Worm (Caenorhabditis elegans) whole organism, L1 larva: Measurements from ENCODE around the gene fbxc-40.

Source experiments
- C04F5.9 ChIP-seq: sonication (generic microtip); optimal IDR thresholded peaks from 2 replicates; lab custom pipeline; 2016; ENCODE audit warnings: missing genetic modification characterization, missing compliant biosample characterization
- C16A3.4 ChIP-seq: fragments of 150-350 bp; optimal IDR thresholded peaks from 2 replicates; lab custom pipeline; 2014; ENCODE audit warnings: missing biosample characterization, missing genetic modification characterization
- F16B12.6 ChIP-seq: fragments of 150-350 bp; optimal IDR thresholded peaks from 2 replicates; lab custom pipeline; 2014; ENCODE audit warnings: missing biosample characterization, missing genetic modification characterization
- alr-1 ChIP-seq: fragments of 200-800 bp; sonication (Bioruptor generic); optimal IDR thresholded peaks from 2 replicates; lab custom pipeline; 2018; ENCODE audit warnings: borderline replicate concordance, mild to moderate bottlenecking, missing genetic modification characterization, missing compliant biosample characterization
- blmp-1 ChIP-seq: fragments of 150-350 bp; optimal IDR thresholded peaks from 2 replicates; lab custom pipeline; 2014; ENCODE audit warnings: missing biosample characterization, missing genetic modification characterization
- ceh-63 ChIP-seq: fragments of 200-800 bp; sonication (Bioruptor generic); optimal IDR thresholded peaks from 2 replicates; lab custom pipeline; 2018; ENCODE audit warnings: mild to moderate bottlenecking, missing genetic modification characterization, missing compliant biosample characterization
- ceh-82 ChIP-seq, 3 experiments: fragments of 150-350 bp in 1 of 3; sonication (generic microtip) in 2 of 3; optimal IDR thresholded peaks; 2 replicates each; lab custom pipeline; 2014 to 2017; ENCODE audit warnings: missing biosample characterization in 3 of 3, missing genetic modification characterization in 3 of 3
- ceh-88 ChIP-seq: fragments of 200-800 bp; sonication (Bioruptor generic); IDR thresholded peaks from 2 replicates; pipeline ENCODE4 v1.3.6; 2022; ENCODE audit warnings: missing genetic modification characterization, missing compliant biosample characterization
- dpl-1 ChIP-seq, 3 experiments: fragments of 150-350 bp in 2 of 3; sonication (generic microtip) in 1 of 3; optimal IDR thresholded peaks; 2 replicates each; lab custom pipeline; 2014 to 2017; ENCODE audit warnings: missing biosample characterization in 3 of 3, missing genetic modification characterization in 3 of 3, missing genetic modification reagents in 3 of 3
- efl-1 ChIP-seq, 4 experiments: fragments of 150-350 bp; optimal IDR thresholded peaks in 3 of 4; peaks in 1 of 4; 1 replicate in 1 of 4; 2 replicates in 3 of 4; lab custom pipeline; 2014; ENCODE audit warnings: missing biosample characterization in 2 of 4, missing genetic modification characterization in 2 of 4, missing genetic modification reagents in 2 of 4
- efl-3 ChIP-seq: fragments of 200-800 bp; sonication (Bioruptor generic); optimal IDR thresholded peaks from 2 replicates; lab custom pipeline; 2018; ENCODE audit warnings: mild to moderate bottlenecking, missing genetic modification characterization, missing compliant biosample characterization
- egl-27 ChIP-seq, 2 experiments: fragments of 150-350 bp in 1 of 2; sonication (generic microtip); optimal IDR thresholded peaks; 3 replicates each; lab custom pipeline; 2017 to 2018; ENCODE audit warnings: missing biosample characterization in 2 of 2, missing genetic modification characterization in 2 of 2, missing genetic modification reagents in 2 of 2
- elt-2 ChIP-seq: sonication (generic microtip); optimal IDR thresholded peaks from 2 replicates; lab custom pipeline; 2016; ENCODE audit warnings: missing genetic modification characterization, mild to moderate bottlenecking, inconsistent platforms, missing compliant biosample characterization, missing genetic modification reagents
- elt-3 ChIP-seq, 6 experiments: fragments of 150-350 bp in 1 of 6; sonication (generic microtip); optimal IDR thresholded peaks; 2 replicates each; lab custom pipeline; 2017 to 2018; ENCODE audit warnings: missing biosample characterization in 6 of 6, missing genetic modification characterization in 6 of 6, inconsistent platforms in 1 of 6
- fkh-8 ChIP-seq: sonication (generic microtip); optimal IDR thresholded peaks from 2 replicates; lab custom pipeline; 2016; ENCODE audit warnings: mild to moderate bottlenecking, missing genetic modification characterization, missing compliant biosample characterization
- hpl-2 ChIP-seq: fragments of 150-350 bp; optimal IDR thresholded peaks from 2 replicates; lab custom pipeline; 2014; ENCODE audit warnings: missing biosample characterization, missing genetic modification reagents, missing genetic modification characterization
- irx-1 ChIP-seq: sonication (generic microtip); optimal IDR thresholded peaks from 2 replicates; lab custom pipeline; 2016; ENCODE audit warnings: missing genetic modification characterization, missing compliant biosample characterization
- isw-1 ChIP-seq: fragments of 200-800 bp; sonication (Bioruptor generic); IDR thresholded peaks from 2 replicates; pipeline ENCODE4 v1.3.6; 2022; ENCODE audit warnings: missing genetic modification characterization, missing compliant biosample characterization
- lin-13 ChIP-seq: fragments of 150-350 bp; optimal IDR thresholded peaks from 2 replicates; lab custom pipeline; 2014; ENCODE audit warnings: missing biosample characterization, missing genetic modification reagents, missing genetic modification characterization
- lin-14 ChIP-seq: fragments of 200-800 bp; sonication (Bioruptor generic); optimal IDR thresholded peaks from 2 replicates; lab custom pipeline; 2018; ENCODE audit warnings: mild to moderate bottlenecking, missing genetic modification characterization, moderate library complexity, missing compliant biosample characterization
- lin-15B ChIP-seq: fragments of 150-350 bp; sonication (generic microtip); optimal IDR thresholded peaks from 3 replicates; lab custom pipeline; 2014; ENCODE audit warnings: missing biosample characterization, missing genetic modification characterization
- lin-35 ChIP-seq, 2 experiments: fragments of 150-350 bp; optimal IDR thresholded peaks; 2 replicates each; lab custom pipeline; 2014; ENCODE audit warnings: missing biosample characterization in 2 of 2, missing genetic modification characterization in 2 of 2, missing genetic modification reagents in 2 of 2
- lin-39 ChIP-seq: fragments of 150-350 bp; optimal IDR thresholded peaks from 2 replicates; lab custom pipeline; 2014; ENCODE audit warnings: missing biosample characterization, missing genetic modification reagents, missing genetic modification characterization
- lir-3 ChIP-seq: sonication (generic microtip); optimal IDR thresholded peaks from 2 replicates; lab custom pipeline; 2016; ENCODE audit warnings: mild to moderate bottlenecking, missing genetic modification characterization, moderate library complexity, missing compliant biosample characterization; ENCODE audit not compliant: poor library complexity
- nhr-20 ChIP-seq: sonication (generic microtip); optimal IDR thresholded peaks from 2 replicates; lab custom pipeline; 2016; ENCODE audit warnings: mild to moderate bottlenecking, missing genetic modification characterization, missing compliant biosample characterization
- nhr-237 ChIP-seq: fragments of 150-350 bp; optimal IDR thresholded peaks from 2 replicates; lab custom pipeline; 2014; ENCODE audit warnings: missing biosample characterization, missing genetic modification characterization
- nhr-85 ChIP-seq: sonication (generic microtip); peaks from one replicate; lab custom pipeline; 2016; ENCODE audit warnings: missing genetic modification characterization, inconsistent platforms, missing compliant biosample characterization
- pax-3 ChIP-seq: fragments of 200-800 bp; sonication (Bioruptor generic); optimal IDR thresholded peaks from 2 replicates; lab custom pipeline; 2018; ENCODE audit warnings: mild to moderate bottlenecking, missing genetic modification characterization, moderate library complexity, missing compliant biosample characterization
- rnt-1 ChIP-seq: sonication (generic microtip); optimal IDR thresholded peaks from 2 replicates; lab custom pipeline; 2016; ENCODE audit warnings: mild to moderate bottlenecking, missing genetic modification characterization, moderate library complexity, missing compliant biosample characterization
- sptf-1 ChIP-seq: fragments of 150-350 bp; optimal IDR thresholded peaks from 2 replicates; lab custom pipeline; 2014; ENCODE audit warnings: missing biosample characterization, missing genetic modification characterization
- unc-130 ChIP-seq: fragments of 150-350 bp; optimal IDR thresholded peaks from 2 replicates; lab custom pipeline; 2017; ENCODE audit warnings: missing biosample characterization, missing genetic modification characterization, inconsistent platforms
- unc-86 ChIP-seq: sonication (generic microtip); optimal IDR thresholded peaks from 2 replicates; lab custom pipeline; 2016; ENCODE audit warnings: missing genetic modification characterization, missing compliant biosample characterization
- zip-4 ChIP-seq: fragments of 200-800 bp; sonication (Bioruptor generic); optimal IDR thresholded peaks from 2 replicates; lab custom pipeline; 2018; ENCODE audit warnings: mild to moderate bottlenecking, missing genetic modification characterization, moderate library complexity, missing compliant biosample characterization
- ztf-11 ChIP-seq, 2 experiments: sonication (generic microtip); optimal IDR thresholded peaks; 2 replicates each; lab custom pipeline; 2016 to 2017; ENCODE audit warnings: missing genetic modification characterization in 2 of 2, missing biosample characterization in 1 of 2, missing compliant biosample characterization in 1 of 2

The fbxc-40 gene

ce11 chrII:948091-948490 lies 37.7 kb upstream of the fbxc-40 start, which contains the start of gene fbxc-32:
fbxc-32 (minus strand) TSS chrII:948191.
- TF ChIP-seq lin-15B (tag; lab: Kevin White, UChicago) (no peak), F16B12.6 (tag; lab: Kevin White, UChicago) (no peak), lir-3 (tag; lab: Kevin White, UChicago) (no peak), nhr-20 (tag; lab: Kevin White, UChicago) (no peak)

DNA sequence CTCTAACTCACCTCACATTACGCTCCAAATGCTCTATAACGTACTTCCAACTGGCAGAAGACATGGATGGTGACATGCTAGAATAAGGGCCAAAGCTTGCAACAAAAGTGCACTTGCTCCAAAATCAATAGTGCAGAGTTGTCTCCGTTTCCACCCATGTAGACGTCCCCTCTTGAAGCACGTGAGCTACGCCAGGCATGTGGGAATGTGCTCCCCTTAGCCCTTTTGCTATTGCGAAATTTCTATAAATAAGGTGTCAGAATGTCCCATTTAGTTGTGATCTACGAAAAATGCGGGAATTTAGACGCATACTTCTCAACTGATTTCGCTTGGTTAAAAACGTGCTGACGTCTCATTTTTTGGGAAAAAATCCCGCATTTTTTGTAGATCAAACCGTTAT lies 35.4 kb upstream of the fbxc-40 start:
- TF ChIP-seq unc-86 (tag; lab: Kevin White, UChicago) (peak; percentile 21), lin-14 (peak; percentile 56), isw-1 (GFP tag; lab: Robert Waterston, UW) (peak; percentile 19; the same call in 1 of the 2 replicates), irx-1 (no peak), ceh-82 (tag; optimal IDR thresholded peaks at IDR 0.05; lab: Kevin White, UChicago) (peak in 2 of 3 experiments; percentile 19 to 45), C16A3.4 (no peak), ceh-88 (GFP tag; lab: Robert Waterston, UW) (no peak), lin-35 (GFP tag; optimal IDR thresholded peaks at IDR 0.05; lab: Kevin White, UChicago) (peak in 1 of 2 experiments; percentile 2), zip-4 (GFP tag; lab: Kevin White, UChicago) (peak; percentile 48), fkh-8 (tag; lab: Kevin White, UChicago) (peak; percentile 52), dpl-1 (GFP tag; optimal IDR thresholded peaks at IDR 0.05; lab: Kevin White, UChicago) (peak in 1 of 3 experiments; percentile 17)

DNA sequence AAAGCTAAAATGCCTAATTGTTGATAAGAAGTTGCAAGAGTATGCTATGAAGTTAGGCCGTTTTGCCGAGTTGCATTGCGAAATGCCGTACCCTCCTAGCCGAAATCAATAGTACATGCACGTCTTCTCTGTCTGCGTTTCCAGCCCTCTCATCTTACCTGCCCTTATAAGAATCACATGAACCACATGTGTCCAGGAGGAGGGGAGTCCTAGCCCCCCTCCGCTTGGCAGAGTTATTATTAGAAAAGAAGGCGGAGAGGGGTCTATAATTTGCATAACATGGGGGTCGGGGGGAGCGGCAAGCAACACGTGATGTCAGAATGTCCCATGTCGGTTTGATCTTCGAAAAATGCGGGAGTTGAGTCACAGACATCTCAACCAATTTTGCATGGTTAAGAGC lies 32.8 kb upstream of the fbxc-40 start:
- TF ChIP-seq lin-39 (tag; lab: Kevin White, UChicago) (no peak), ceh-82 (tag; optimal IDR thresholded peaks at IDR 0.05; lab: Kevin White, UChicago) (peak in 1 of 3 experiments; percentile 5), ceh-88 (GFP tag; lab: Robert Waterston, UW) (no peak), fkh-8 (tag; lab: Kevin White, UChicago) (peak; percentile 9), efl-1 (optimal IDR thresholded peaks at IDR 0.05; lab: Kevin White, UChicago) (no peak), efl-1 (GFP tag; optimal IDR thresholded peaks at IDR 0.05 in 1 of 2; lab: Kevin White, UChicago) (peak in 1 of 2 experiments; percentile 59), elt-3 (tag; optimal IDR thresholded peaks at IDR 0.05; lab: Kevin White, UChicago) (no peak), C04F5.9 (no peak), nhr-85 (no peak), lin-35 (GFP tag; optimal IDR thresholded peaks at IDR 0.05; lab: Kevin White, UChicago) (no peak), lin-14 (peak; percentile 31), unc-86 (tag; lab: Kevin White, UChicago) (no peak), ceh-63 (no peak), dpl-1 (GFP tag; optimal IDR thresholded peaks at IDR 0.05; lab: Kevin White, UChicago) (no peak), hpl-2 (GFP tag; lab: Kevin White, UChicago) (no peak), ztf-11 (tag; optimal IDR thresholded peaks at IDR 0.05; lab: Kevin White, UChicago) (no peak), pax-3 (tag; lab: Kevin White, UChicago) (no peak), efl-3 (GFP tag; lab: Kevin White, UChicago) (no peak), nhr-237 (no peak), sptf-1 (tag; lab: Kevin White, UChicago) (no peak), egl-27 (tag; optimal IDR thresholded peaks at IDR 0.05; lab: Kevin White, UChicago) (no peak), lin-13 (GFP tag; lab: Kevin White, UChicago) (no peak), blmp-1 (tag; lab: Kevin White, UChicago) (no peak), rnt-1 (tag; lab: Kevin White, UChicago) (no peak), alr-1 (no peak), unc-130 (tag; lab: Kevin White, UChicago) (no peak)

ce11 chrII:954626-955025 lies 31.2 kb upstream of the fbxc-40 start, which contains the start of gene fbxc-7:
fbxc-7 (plus strand) TSS chrII:954926.
- TF ChIP-seq elt-2 (tag; lab: Kevin White, UChicago) = peak; percentile 15
